Worm (Caenorhabditis elegans): ENCODE results near the gene paf-2.

- TF ChIP-seq ets-4 (tag; optimal IDR thresholded peaks at IDR 0.05) = no peak
- no peak for TF ChIP-seq pag-3 (tag; optimal IDR thresholded peaks at IDR 0.05; ENCODE audit: borderline replicate concordance)
- no peak for TF ChIP-seq elt-2 (tag; optimal IDR thresholded peaks at IDR 0.05)
- no peak for TF ChIP-seq nhr-11 (tag; optimal IDR thresholded peaks at IDR 0.05)
- no peak for TF ChIP-seq ceh-48 (tag; optimal IDR thresholded peaks at IDR 0.05)
- no peak for TF ChIP-seq ceh-6 (GFP tag; optimal IDR thresholded peaks at IDR 0.05)
- TF ChIP-seq Y22D7AL.16 (tag; optimal IDR thresholded peaks at IDR 0.05) = no peak
- TF ChIP-seq pha-4 (tag; optimal IDR thresholded peaks at IDR 0.05) = no peak
- no peak for TF ChIP-seq C08G9.2 (tag; optimal IDR thresholded peaks at IDR 0.05)
- no peak for TF ChIP-seq lin-11 (tag; optimal IDR thresholded peaks at IDR 0.05)
Measured at ce11 chrX:4255366-4255765, 42.2 kb downstream of the paf-2 start.

All from whole organism, late embryonic.